Worm (Caenorhabditis elegans) whole organism, dauer: ENCODE data around the gene C16D2.1.

Experiments
- unc-62 ChIP-seq: sonication (generic microtip); optimal IDR thresholded peaks from 2 replicates; lab custom pipeline; 2017; ENCODE audit warnings: missing biosample characterization, missing genetic modification reagents, missing genetic modification characterization

The C16D2.1 gene

DNA sequence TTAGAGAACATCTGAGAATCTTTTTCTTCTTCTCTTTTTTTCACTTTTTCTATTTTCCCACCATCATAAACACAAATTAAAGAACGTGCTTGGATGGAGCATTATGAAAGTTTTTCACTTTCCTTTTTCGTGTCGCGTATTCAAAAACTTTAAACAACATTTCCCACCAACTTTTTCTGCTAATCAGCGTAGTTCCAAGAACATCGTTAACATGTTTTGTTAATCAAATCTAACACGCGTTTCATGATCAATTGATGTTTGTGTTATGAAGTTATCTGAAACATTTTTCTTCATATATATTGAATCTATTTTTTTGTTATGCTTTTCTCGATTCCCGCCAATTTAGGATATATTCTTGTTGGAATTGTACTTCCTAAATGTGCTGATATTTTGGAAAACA, 15.8 kb upstream of the C16D2.1 start:
- no peak for TF ChIP-seq unc-62

DNA sequence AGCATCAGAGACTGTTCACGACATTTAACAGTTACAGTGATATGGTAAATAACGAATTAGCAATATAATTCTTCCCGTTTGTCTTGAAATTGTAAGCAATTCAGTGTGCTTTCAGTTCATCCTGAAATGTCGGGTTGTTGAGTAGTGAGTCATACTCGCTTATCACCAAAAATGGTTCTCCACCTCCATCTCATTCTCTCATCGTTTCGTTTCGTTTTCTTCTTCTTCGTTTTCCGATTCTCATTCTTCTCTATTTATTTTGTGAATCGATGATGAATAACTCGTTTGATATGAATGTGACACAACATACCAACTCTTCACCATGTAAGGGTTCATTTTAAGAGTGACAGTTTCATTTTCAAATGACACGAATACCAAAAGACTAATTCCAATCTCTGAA, 15.1 kb upstream of the C16D2.1 start:
- TF ChIP-seq unc-62 = no peak

DNA sequence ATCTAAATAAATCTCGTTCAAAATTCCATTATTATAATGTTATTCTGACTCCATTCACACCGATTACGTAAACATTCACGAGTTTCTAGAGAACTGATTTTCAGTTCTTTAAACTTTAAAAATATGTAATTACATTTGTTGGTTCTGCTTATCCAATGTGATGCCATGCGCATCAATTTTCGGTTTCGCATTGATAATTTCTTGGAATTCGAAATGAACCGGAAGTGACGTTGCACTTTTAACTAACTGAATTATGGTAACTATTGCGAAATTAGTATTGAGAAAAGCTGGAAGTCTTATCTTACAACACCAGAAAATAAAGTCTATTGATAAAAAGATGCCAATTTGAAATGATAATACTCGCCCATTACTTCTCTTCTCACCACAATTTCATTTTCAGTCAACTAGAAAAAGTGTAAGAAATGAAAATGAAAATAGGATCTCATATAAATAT, 13.6 kb upstream of the C16D2.1 start:
- TF ChIP-seq unc-62 = no peak

DNA sequence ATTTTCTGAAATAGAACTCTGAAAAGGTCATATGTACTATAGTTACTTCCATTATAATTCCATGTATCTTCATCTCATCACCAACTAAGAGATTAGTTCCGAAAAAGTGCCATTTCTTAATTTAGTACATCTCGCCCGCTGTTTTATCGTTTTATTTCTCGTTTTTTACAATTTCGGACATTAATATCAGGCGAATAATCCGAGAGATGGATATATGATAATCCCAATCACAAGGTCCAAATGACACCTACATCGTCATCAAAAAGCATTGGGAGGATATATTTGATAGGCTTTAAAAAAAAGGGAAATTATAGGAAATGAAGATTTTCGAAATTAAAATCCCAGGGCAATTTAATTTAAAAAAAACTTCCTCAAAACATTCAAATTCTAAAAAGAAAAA, 11.1 kb upstream of the C16D2.1 start:
- TF ChIP-seq unc-62 = no peak

DNA sequence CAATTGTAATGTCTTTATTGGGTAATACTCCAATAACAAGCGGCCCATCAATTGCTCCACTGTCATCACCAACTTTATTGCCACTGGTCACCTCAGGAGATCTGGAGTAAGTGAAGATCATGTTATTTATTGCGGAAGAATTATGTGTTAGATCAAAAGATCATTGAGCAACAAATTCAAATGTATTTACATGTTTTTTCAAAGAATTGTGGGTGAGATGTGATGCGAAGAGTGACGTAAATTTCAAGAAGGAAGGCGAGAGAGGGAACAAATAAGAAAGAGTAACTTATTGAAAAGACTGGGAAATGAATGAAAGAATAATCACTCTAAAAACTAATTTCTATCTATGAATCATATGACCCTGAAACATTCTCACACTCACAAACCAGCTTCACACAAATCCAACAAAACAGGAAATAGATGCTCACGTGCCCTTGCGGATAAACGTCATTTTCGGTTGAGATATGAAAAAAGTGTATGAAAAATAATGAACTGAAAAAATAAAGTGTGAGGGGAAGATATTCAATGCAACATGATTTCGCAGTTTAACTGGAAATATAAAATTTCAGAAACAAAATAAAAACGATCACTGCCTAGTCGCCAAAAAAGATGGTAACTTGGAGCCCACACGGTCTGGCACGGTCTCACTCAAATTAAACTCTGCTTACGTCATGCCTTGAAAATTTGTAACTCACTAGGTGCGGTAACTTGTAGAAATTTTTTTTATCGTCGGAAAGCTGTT, 10.5 kb upstream of the C16D2.1 start:
- no peak for TF ChIP-seq unc-62

DNA sequence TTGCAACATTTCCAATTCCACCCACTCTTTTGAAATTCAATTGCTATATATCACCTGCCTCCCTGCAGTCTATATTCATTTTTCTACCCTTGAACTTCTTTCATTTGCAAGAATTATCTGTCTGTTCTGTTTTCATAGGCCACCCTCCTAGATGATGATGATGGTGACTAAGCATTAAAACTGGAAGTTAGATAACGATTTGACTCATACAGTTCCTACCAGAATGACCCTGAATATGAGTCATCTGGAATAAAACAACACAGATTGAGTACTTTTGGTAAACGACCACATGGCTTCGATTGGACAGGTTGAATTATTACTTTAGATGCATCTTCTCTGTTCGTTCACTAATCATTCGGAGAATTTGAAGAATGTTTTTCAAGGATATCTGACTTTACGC, 7.1 kb upstream of the C16D2.1 start:
- TF ChIP-seq unc-62 = no peak

DNA sequence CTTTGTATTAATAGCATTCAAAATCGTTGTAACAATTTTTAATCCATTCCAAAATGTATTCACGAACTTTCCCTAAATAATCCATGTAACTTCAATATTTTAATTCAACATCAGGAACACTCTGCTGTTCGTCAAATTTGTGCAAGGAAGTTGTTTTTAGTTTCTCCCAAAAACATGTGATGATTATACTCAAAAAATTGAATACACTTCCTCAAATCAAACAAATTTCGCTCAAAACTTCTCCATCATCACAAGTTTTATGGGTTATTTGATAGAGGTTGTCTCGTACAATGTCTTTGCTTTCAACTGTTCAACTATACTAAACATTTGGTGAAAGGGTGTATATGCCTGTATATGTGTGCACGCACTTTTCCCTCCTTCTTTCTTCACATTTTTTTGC, 6.5 kb upstream of the C16D2.1 start:
- TF ChIP-seq unc-62 = no peak

DNA sequence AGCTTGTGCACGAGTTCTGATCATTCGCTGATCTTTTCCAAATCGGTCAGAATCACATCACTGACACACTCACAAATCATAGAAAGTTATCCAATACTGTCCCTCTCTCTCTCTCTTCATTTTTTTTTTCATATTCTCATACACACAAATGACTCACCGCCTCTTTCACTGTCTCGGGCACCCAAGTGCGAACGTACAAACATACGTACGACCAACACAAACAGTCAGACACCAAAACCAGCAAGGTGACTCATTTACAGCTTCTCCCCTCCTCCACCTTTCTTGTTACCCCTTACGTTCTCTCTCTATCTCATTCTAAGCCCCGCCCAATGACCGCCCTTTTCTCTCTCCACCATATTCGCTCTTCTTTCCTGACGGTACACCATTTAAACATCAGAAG, 4.5 kb upstream of the C16D2.1 start:
- no peak for TF ChIP-seq unc-62

DNA sequence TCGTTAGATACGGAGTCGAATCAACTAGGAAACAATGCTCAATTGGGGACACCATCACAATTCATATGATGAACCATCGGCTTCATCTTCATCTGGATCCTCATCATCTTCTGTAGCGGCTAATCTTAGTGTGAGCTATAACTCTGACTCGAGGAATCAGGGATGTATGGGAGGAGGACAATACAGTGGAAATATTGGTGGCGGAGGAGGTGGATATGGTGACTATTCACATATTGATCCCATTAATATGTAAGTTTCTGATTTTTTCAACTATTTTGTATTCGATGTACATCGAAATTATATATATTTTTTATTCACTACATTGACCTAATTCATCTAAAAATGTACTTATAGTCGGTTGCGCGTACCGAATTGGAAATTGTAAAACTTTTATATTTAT, 4.1 kb upstream of the C16D2.1 start:
- no peak for TF ChIP-seq unc-62

DNA sequence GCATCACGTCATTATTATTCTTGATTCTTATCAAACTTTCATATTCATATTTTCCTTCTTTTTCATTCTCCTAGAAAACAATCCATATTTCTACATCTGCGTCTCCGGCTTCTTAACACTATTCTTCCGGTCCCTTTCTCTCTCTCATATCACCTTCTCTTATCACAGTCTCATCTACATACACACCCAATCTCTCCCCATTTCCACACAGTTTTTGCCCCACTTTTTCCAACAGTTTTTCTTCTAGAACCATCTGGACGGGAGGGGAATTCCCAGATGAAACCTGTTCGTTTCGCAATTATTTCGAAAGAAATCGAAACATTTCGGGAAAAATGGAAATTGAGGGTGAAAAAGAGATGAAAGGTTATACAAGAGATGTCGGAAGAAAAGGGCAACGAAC, 3.3 kb upstream of the C16D2.1 start:
- no peak for TF ChIP-seq unc-62

DNA sequence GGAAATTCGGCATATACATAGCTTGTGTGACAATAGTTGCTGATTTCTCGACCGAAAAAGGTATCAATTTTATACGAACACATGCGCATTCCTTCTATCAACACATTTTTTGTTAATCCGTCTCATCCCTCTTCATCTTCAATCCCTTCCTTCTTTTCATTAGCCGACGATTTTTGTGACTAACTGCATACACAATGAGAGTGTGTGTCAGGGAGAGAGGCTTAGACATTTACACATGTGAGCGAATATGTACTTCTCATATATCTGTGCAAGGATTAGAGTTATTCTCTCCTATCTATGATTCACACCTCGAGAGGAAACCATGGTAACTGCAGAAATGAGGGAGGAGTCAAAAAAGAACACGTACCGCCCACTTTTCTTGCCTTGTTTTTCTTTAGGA, 1.1 kb upstream of the C16D2.1 start:
- no peak for TF ChIP-seq unc-62

DNA sequence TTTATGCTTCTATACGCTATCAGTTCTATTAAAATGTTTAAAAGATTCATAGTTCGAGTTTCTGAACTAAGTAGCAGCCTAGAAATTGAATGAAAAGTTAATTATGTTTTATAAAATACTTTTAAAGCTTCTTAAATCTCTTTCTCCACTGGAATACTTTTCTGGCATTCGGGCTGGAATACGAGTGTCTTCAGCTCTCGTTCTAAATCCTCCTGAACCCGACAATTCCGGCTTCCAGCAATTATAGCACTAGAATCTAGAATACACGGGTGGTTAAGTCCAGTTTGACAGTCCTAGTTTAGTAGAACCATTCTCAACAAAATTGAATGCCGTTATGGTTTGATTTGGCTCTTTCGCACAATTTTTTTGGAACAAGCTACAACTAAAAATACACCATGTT, 875 bp downstream of the C16D2.1 start:
- no peak for TF ChIP-seq unc-62

DNA sequence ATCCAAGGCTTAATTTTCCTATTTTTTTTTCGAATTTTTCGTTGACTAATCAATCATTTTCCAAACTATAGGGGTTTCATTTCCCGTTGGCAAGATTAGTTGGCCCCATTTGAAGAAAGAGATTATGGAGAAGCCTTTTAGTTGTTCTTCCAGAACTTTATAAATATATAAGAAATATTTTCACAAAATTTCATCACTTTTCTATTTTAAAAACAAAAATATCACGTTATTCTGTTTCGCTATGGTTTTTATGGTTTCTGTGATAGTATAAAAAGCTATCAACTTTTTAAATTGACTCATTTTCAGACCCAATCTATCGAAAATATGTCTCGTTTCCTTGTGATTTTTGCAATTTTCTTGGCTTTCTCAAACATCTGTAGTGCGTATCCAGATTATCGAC, 4.4 kb downstream of the C16D2.1 start, which contains the start of gene nlp-78:
nlp-78 (plus strand) TSS at position 301 of the 400 bp plus-strand sequence.
- no peak for TF ChIP-seq unc-62

DNA sequence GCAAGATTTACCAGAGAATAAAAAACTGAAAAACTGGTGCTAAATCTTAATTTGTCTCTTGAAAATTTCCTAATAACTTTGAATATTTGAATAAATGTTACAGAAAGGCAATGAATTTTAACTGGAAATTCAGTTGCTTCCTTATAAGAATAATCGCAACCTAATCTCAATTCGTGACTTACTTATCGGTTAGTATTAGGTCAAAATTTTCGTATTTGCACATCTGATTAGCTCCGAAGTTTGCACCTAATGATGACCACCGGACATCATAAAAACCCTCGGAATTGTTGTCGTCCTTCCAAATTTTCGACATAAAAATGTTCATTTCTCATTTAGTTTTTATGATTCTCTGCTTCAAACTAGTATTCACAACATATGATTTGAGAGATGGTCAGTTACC, 6.3 kb downstream of the C16D2.1 start, which contains the start of gene C16D2.3:
C16D2.3 (plus strand) TSS at position 301 of the 400 bp plus-strand sequence.
- no peak for TF ChIP-seq unc-62

DNA sequence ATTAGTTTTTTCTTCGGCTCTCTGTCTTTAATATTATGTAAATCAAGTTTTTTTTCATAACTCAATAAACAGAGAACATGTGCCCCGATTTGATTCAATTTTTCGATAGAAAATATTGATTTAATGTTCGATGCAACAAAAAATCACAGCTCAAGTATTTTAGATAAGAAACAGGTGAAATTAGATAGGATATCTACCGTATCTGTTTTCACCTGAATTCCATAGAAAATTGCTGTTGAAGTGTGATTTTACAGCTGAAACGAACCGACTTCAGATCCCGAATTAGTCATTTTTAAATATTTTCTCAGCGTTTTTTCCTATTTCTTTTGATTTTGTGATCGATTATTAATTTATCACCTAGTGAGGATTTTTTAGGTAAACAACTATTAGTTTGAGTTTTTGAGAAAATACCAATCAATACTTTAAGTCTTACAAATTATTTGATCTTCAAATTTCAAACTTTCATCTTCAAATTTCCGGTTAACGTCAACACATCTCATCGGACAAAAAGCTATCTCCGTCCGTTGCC, 7.8 kb downstream of the C16D2.1 start, which contains the start of gene Y9C2UA.1:
Y9C2UA.1 (plus strand) TSS at position 479 of the 529 bp plus-strand sequence.
- no peak for TF ChIP-seq unc-62

DNA sequence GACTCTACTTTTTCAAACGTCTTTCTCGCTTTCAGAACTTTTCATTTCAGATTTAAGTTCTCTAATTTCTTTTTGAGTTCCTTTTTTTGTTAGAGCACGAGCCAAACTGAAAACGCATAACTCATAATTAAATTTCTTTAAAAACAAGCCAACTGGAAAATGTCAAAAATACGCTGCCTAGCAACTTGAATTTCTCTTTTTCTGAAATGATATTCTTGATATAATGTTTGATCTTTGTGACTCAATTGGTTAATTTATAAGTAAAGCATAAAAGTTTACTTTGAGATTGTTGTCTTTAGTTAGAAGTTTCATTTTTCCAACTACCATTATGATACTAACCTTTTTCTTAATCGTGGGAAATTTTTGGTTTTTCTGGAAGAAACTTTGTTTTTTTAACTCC, 9.6 kb downstream of the C16D2.1 start:
- TF ChIP-seq unc-62 = no peak

DNA sequence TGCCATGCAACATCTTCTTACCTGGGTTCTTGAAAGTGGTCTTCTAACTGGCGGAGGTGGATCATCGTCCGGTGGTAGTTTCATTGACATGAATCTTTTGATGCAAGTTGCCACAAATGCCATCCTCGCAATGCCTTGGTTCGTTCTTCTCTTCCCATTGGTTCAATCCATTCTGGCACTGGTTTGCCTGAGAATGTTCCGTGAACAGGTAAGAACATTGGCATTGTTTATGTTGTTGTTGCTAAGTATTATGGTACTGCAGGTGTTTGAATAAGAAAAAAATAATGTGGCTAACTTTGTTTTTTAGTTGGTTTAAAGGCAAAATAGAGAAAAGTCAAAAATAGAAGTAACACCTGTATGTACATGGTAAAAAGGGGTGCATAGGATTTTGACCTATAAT, 12.3 kb downstream of the C16D2.1 start:
- TF ChIP-seq unc-62 = no peak

DNA sequence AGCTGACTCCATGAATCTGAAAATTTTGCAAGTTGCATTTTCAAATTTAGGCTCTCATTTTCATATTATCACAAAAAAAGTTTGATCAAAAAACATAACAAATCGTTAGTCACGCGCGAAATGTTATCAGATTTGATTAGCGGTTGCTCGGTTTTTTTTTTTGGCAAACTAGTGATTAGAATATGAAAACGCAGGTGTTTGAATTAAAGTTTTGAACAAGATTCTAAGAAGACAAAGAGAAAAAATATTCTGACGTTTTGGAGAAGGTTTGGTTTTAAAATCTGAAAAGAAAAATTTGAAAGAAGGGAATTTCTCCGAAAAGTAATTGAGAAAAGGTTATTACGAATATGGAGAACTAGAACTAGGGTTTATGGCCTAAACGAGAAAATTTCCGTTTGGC, 12.9 kb downstream of the C16D2.1 start:
- no peak for TF ChIP-seq unc-62

DNA sequence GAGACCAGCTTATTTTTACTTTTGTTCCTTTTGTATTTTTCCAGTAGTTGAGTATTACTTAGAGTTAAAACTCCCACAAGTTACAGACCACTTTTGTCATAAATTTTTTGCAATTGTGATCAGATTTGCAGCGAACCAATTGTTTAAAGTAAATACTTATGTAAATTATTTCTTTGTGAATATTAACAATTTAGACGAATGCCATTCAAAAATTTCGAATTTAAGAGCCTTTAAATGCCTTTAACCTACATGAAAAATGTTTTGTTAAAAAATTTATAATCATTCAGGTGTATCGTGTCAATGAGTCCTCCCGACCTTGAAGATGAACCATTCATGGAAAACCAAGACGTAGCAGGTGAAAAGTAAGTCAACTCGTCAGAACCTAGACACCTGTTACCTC, 14.5 kb downstream of the C16D2.1 start, which contains the start of gene W07A12.4:
W07A12.4 (plus strand) TSS at position 301 of the 400 bp plus-strand sequence.
- TF ChIP-seq unc-62 = no peak
